Worm (Caenorhabditis elegans) whole organism, young adult: ENCODE measurements around the gene icln-1.

Experiments used
- D2030.7 ChIP-seq: fragments of 200-800 bp; sonication (Bioruptor generic); IDR thresholded peaks from 2 replicates; pipeline ENCODE4 v1.3.6; 2022; ENCODE audit warnings: missing genetic modification reagents, missing genetic modification characterization, missing compliant biosample characterization
- F33H1.4 ChIP-seq: fragments of 200-800 bp; sonication (Bioruptor generic); IDR thresholded peaks from 2 replicates; pipeline ENCODE4 v1.3.6; 2022; ENCODE audit warnings: missing genetic modification reagents, missing genetic modification characterization, missing compliant biosample characterization
- F39B2.1 ChIP-seq: fragments of 200-800 bp; sonication (Bioruptor generic); IDR thresholded peaks from 2 replicates; pipeline ENCODE4 v1.3.6; 2022; ENCODE audit warnings: missing genetic modification reagents, missing genetic modification characterization, missing compliant biosample characterization
- F52B5.7 ChIP-seq: sonication (generic microtip); optimal IDR thresholded peaks from 2 replicates; lab custom pipeline; 2016; ENCODE audit warnings: mild to moderate bottlenecking, missing genetic modification characterization, missing compliant biosample characterization
- F55B11.4 ChIP-seq: sonication (generic microtip); optimal IDR thresholded peaks from 2 replicates; lab custom pipeline; 2016; ENCODE audit warnings: missing compliant biosample characterization, missing genetic modification characterization, borderline replicate concordance; ENCODE audit not compliant: insufficient read depth
- K12H6.12 ChIP-seq: fragments of 200-800 bp; sonication (Bioruptor generic); optimal IDR thresholded peaks from 2 replicates; lab custom pipeline; 2018; ENCODE audit warnings: mild to moderate bottlenecking, missing genetic modification characterization, missing compliant biosample characterization
- T26A5.8 ChIP-seq: sonication (generic microtip); optimal IDR thresholded peaks from 2 replicates; lab custom pipeline; 2016; ENCODE audit warnings: missing genetic modification characterization, missing compliant biosample characterization
- Y67H2A.10 ChIP-seq: fragments of 200-800 bp; sonication (Bioruptor generic); conservative IDR thresholded peaks from 2 replicates; pipeline ENCODE4 v1.3.6; 2022; ENCODE audit warnings: missing genetic modification reagents, missing genetic modification characterization, missing compliant biosample characterization
- ZK185.1 ChIP-seq: sonication (generic microtip); optimal IDR thresholded peaks from 2 replicates; lab custom pipeline; 2016; ENCODE audit warnings: mild to moderate bottlenecking, missing genetic modification characterization, missing compliant biosample characterization; ENCODE audit not compliant: poor library complexity, severe bottlenecking
- akir-1 ChIP-seq: fragments of 200-800 bp; sonication (Bioruptor generic); optimal IDR thresholded peaks from 2 replicates; lab custom pipeline; 2018; ENCODE audit warnings: mild to moderate bottlenecking, missing genetic modification characterization, moderate library complexity, missing compliant biosample characterization
- ama-1 ChIP-seq, 3 experiments: fragments of 150-350 bp in 1 of 3; sonication (generic microtip) in 2 of 3; optimal IDR thresholded peaks; 2 replicates each; lab custom pipeline; 2014 to 2018; ENCODE audit warnings: missing biosample characterization in 2 of 3, missing genetic modification characterization in 2 of 3, missing genetic modification reagents in 2 of 3
- aptf-3 ChIP-seq: fragments of 200-800 bp; sonication (Bioruptor generic); IDR thresholded peaks from 2 replicates; pipeline ENCODE4 v1.3.6; 2022; ENCODE audit warnings: missing genetic modification characterization, missing compliant biosample characterization
- atf-7 ChIP-seq: sonication (generic microtip); optimal IDR thresholded peaks from 2 replicates; lab custom pipeline; 2017; ENCODE audit warnings: mild to moderate bottlenecking, missing genetic modification characterization, missing compliant biosample characterization
- attf-3 ChIP-seq: fragments of 200-800 bp; sonication (Bioruptor generic); conservative IDR thresholded peaks from 2 replicates; pipeline ENCODE4 v1.3.6; 2022; ENCODE audit warnings: missing genetic modification reagents, missing genetic modification characterization, missing compliant biosample characterization
- attf-6 ChIP-seq: fragments of 200-800 bp; sonication (Bioruptor generic); IDR thresholded peaks from 2 replicates; pipeline ENCODE4 v1.3.6; 2022; ENCODE audit warnings: missing genetic modification reagents, missing genetic modification characterization, missing compliant biosample characterization
- bed-2 ChIP-seq: fragments of 200-800 bp; sonication (Bioruptor generic); IDR thresholded peaks from 2 replicates; pipeline ENCODE4 v1.3.6; 2022; ENCODE audit warnings: missing genetic modification reagents, missing genetic modification characterization, missing compliant biosample characterization
- ceh-27 ChIP-seq: fragments of 200-800 bp; sonication (Bioruptor generic); optimal IDR thresholded peaks from 2 replicates; lab custom pipeline; 2018; ENCODE audit warnings: mild to moderate bottlenecking, missing genetic modification characterization, moderate library complexity, missing compliant biosample characterization
- chd-7 ChIP-seq: sonication (generic microtip); optimal IDR thresholded peaks from 2 replicates; lab custom pipeline; 2016; ENCODE audit warnings: mild to moderate bottlenecking, missing genetic modification characterization, moderate library complexity, missing compliant biosample characterization
- dpff-1 ChIP-seq: sonication (generic microtip); optimal IDR thresholded peaks from 2 replicates; lab custom pipeline; 2017; ENCODE audit warnings: mild to moderate bottlenecking, missing genetic modification characterization, missing compliant biosample characterization
- egl-18 ChIP-seq: fragments of 200-800 bp; sonication (Bioruptor generic); IDR thresholded peaks from 2 replicates; pipeline ENCODE4 v1.3.6; 2022; ENCODE audit warnings: missing genetic modification reagents, missing genetic modification characterization, missing compliant biosample characterization
- egl-44 ChIP-seq: fragments of 200-800 bp; sonication (Bioruptor generic); IDR thresholded peaks from 2 replicates; pipeline ENCODE4 v1.3.6; 2022; ENCODE audit warnings: missing genetic modification reagents, missing genetic modification characterization, missing compliant biosample characterization
- egrh-3 ChIP-seq: fragments of 200-800 bp; sonication (Bioruptor generic); IDR thresholded peaks from 2 replicates; pipeline ENCODE4 v1.3.6; 2022; ENCODE audit warnings: missing genetic modification reagents, missing genetic modification characterization, missing compliant biosample characterization
- fkh-3 ChIP-seq: sonication (generic microtip); optimal IDR thresholded peaks from 2 replicates; lab custom pipeline; 2016; ENCODE audit warnings: mild to moderate bottlenecking, missing genetic modification characterization, missing compliant biosample characterization
- gei-17 ChIP-seq: fragments of 200-800 bp; sonication (Bioruptor generic); optimal IDR thresholded peaks from 2 replicates; lab custom pipeline; 2018; ENCODE audit warnings: mild to moderate bottlenecking, missing genetic modification characterization, missing compliant biosample characterization
- him-1 ChIP-seq: sonication (generic microtip); optimal IDR thresholded peaks from 2 replicates; lab custom pipeline; 2016; ENCODE audit warnings: missing genotype, missing genetic modification reagents, missing genetic modification characterization, missing compliant biosample characterization
- hmg-1.2 ChIP-seq: fragments of 200-800 bp; sonication (Bioruptor generic); IDR thresholded peaks from 2 replicates; pipeline ENCODE4 v1.3.6; 2022; ENCODE audit warnings: missing genetic modification reagents, missing genetic modification characterization, missing compliant biosample characterization
- let-607 ChIP-seq, 2 experiments: fragments of 200-800 bp in 1 of 2; sonication (Bioruptor generic) in 1 of 2; sonication (generic microtip) in 1 of 2; optimal IDR thresholded peaks; 2 replicates each; lab custom pipeline; 2016 to 2018; ENCODE audit warnings: mild to moderate bottlenecking in 2 of 2, missing compliant biosample characterization in 2 of 2, missing genetic modification characterization in 2 of 2, moderate library complexity in 2 of 2, missing genotype in 1 of 2
- lin-26 ChIP-seq: fragments of 200-800 bp; sonication (Bioruptor generic); IDR thresholded peaks from 2 replicates; pipeline ENCODE4 v1.3.6; 2022; ENCODE audit warnings: missing genetic modification reagents, missing genetic modification characterization, missing compliant biosample characterization
- lir-1 ChIP-seq: fragments of 200-800 bp; sonication (Bioruptor generic); conservative IDR thresholded peaks from 2 replicates; pipeline ENCODE4 v1.3.6; 2022; ENCODE audit warnings: missing genetic modification reagents, missing genetic modification characterization, missing compliant biosample characterization
- mcd-1 ChIP-seq: fragments of 200-800 bp; sonication (Bioruptor generic); IDR thresholded peaks from 2 replicates; pipeline ENCODE4 v1.3.6; 2022; ENCODE audit warnings: missing genetic modification reagents, missing genetic modification characterization, missing compliant biosample characterization
- mxl-1 ChIP-seq: sonication (generic microtip); optimal IDR thresholded peaks from 2 replicates; lab custom pipeline; 2016; ENCODE audit warnings: missing genetic modification characterization, missing compliant biosample characterization
- nfya-2 ChIP-seq: fragments of 200-800 bp; sonication (Bioruptor generic); IDR thresholded peaks from 2 replicates; pipeline ENCODE4 v1.3.6; 2022; ENCODE audit warnings: missing genetic modification reagents, missing genetic modification characterization, missing compliant biosample characterization
- nfyb-1 ChIP-seq: fragments of 200-800 bp; sonication (Bioruptor generic); IDR thresholded peaks from 2 replicates; pipeline ENCODE4 v1.3.6; 2022; ENCODE audit warnings: missing genetic modification reagents, missing genetic modification characterization, missing compliant biosample characterization
- nhr-80 ChIP-seq: sonication (generic microtip); optimal IDR thresholded peaks from 2 replicates; lab custom pipeline; 2016; ENCODE audit warnings: missing genetic modification characterization, missing compliant biosample characterization
- pbrm-1 ChIP-seq: fragments of 200-800 bp; sonication (Bioruptor generic); IDR thresholded peaks from 2 replicates; pipeline ENCODE4 v1.3.6; 2022; ENCODE audit warnings: missing genetic modification reagents, missing genetic modification characterization, missing compliant biosample characterization
- rec-8 ChIP-seq, 2 experiments: sonication (generic microtip); optimal IDR thresholded peaks; 2 replicates each; lab custom pipeline; 2016; ENCODE audit warnings: mild to moderate bottlenecking in 2 of 2, missing genetic modification characterization in 2 of 2, missing genetic modification reagents in 2 of 2, missing genotype in 2 of 2, missing biosample characterization in 1 of 2, missing compliant biosample characterization in 1 of 2, moderate library complexity in 1 of 2
- repo-1 ChIP-seq: sonication (generic microtip); optimal IDR thresholded peaks from 2 replicates; lab custom pipeline; 2017; ENCODE audit warnings: mild to moderate bottlenecking, missing genetic modification characterization, missing compliant biosample characterization
- sdz-38 ChIP-seq: sonication (generic microtip); optimal IDR thresholded peaks from 2 replicates; lab custom pipeline; 2016; ENCODE audit warnings: missing genotype, missing genetic modification characterization, missing compliant biosample characterization
- snpc-4 ChIP-seq, 5 experiments: fragments of 150-350 bp in 1 of 5; sonication (generic microtip) in 4 of 5; optimal IDR thresholded peaks; 2 replicates each; lab custom pipeline; 2014 to 2018; ENCODE audit warnings: missing genetic modification characterization in 5 of 5, missing biosample characterization in 3 of 5, antibody characterized with exemption in 2 of 5, mild to moderate bottlenecking in 2 of 5, missing compliant biosample characterization in 2 of 5, missing genotype in 2 of 5, moderate library complexity in 2 of 5, missing genetic modification reagents in 1 of 5
- tbx-9 ChIP-seq: sonication (generic microtip); optimal IDR thresholded peaks from 2 replicates; lab custom pipeline; 2016; ENCODE audit warnings: borderline replicate concordance, missing genetic modification characterization, inconsistent platforms, missing compliant biosample characterization
- zim-3 ChIP-seq: sonication (generic microtip); optimal IDR thresholded peaks from 2 replicates; lab custom pipeline; 2017; ENCODE audit warnings: mild to moderate bottlenecking, missing genetic modification characterization, moderate library complexity, missing compliant biosample characterization
- ztf-18 ChIP-seq: sonication (generic microtip); optimal IDR thresholded peaks from 2 replicates; lab custom pipeline; 2016; ENCODE audit warnings: missing genotype, mild to moderate bottlenecking, missing genetic modification characterization, missing compliant biosample characterization
- ztf-28 ChIP-seq: fragments of 200-800 bp; sonication (Bioruptor generic); IDR thresholded peaks from 2 replicates; pipeline ENCODE4 v1.3.6; 2022; ENCODE audit warnings: missing genetic modification reagents, missing genetic modification characterization, missing compliant biosample characterization

Gene icln-1

ce11 chrIV:9079330-9079729 is 16.1 kb downstream of the icln-1 start:
- TF ChIP-seq hmg-1.2 (GFP tag; lab: Robert Waterston, UW) (peak; percentile 38; the same call in 1 of the 2 replicates), egl-44 (GFP tag; lab: Robert Waterston, UW) (no peak)

ce11 chrIV:9078469-9078868 is 17.0 kb downstream of the icln-1 start, which contains the start of gene mans-4:
TSS of gene mans-4 (minus strand) at chrIV:9078569.
- TF ChIP-seq mxl-1 (tag; lab: Kevin White, UChicago) (no peak), repo-1 (tag; lab: Kevin White, UChicago) (no peak), bed-2 (GFP tag; lab: Robert Waterston, UW) (no peak), nhr-80 (no peak), fkh-3 (tag; lab: Kevin White, UChicago) (no peak), akir-1 (no peak), ztf-18 (tag; lab: Kevin White, UChicago) (no peak), sdz-38 (no peak), gei-17 (GFP tag; lab: Kevin White, UChicago) (no peak), rec-8 (tag; optimal IDR thresholded peaks at IDR 0.05; lab: Kevin White, UChicago) (no peak)

ce11 chrIV:9074244-9074723 is 21.2 kb downstream of the icln-1 start, which contains the start of gene mppb-1:
TSS of gene mppb-1 (plus strand) at chrIV:9074673.
- TF ChIP-seq egl-18 (GFP tag; lab: Robert Waterston, UW) (no peak), let-607 (tag; optimal IDR thresholded peaks at IDR 0.05; lab: Kevin White, UChicago) (peak in 1 of 2 experiments; percentile 59), F33H1.4 (GFP tag; lab: Robert Waterston, UW) (peak; percentile 58), F39B2.1 (GFP tag; lab: Robert Waterston, UW) (no peak), nfyb-1 (GFP tag; lab: Robert Waterston, UW) (0 out of 2 replicates have a peak, but pooled peaks have one; percentile 39), egrh-3 (GFP tag; lab: Robert Waterston, UW) (no peak), ztf-28 (peak; percentile 89), pbrm-1 (GFP tag; lab: Robert Waterston, UW) (peak; percentile 64), attf-6 (0 out of 2 replicates have a peak, but pooled peaks have one; percentile 23), hmg-1.2 (GFP tag; lab: Robert Waterston, UW) (peak; percentile 25; the same call in 1 of the 2 replicates), K12H6.12 (tag; lab: Kevin White, UChicago) (peak; percentile 57), ZK185.1 (peak; percentile 96), ama-1 (optimal IDR thresholded peaks at IDR 0.05; lab: Kevin White, UChicago) (no peak), ama-1 (GFP tag; optimal IDR thresholded peaks at IDR 0.05; lab: Kevin White, UChicago) (no peak), mcd-1 (GFP tag; lab: Robert Waterston, UW) (peak; percentile 72), F55B11.4 (tag; lab: Kevin White, UChicago) (no peak), fkh-3 (tag; lab: Kevin White, UChicago) (no peak), akir-1 (peak; percentile 46), tbx-9 (tag; lab: Kevin White, UChicago) (no peak), nfya-2 (GFP tag; lab: Robert Waterston, UW) (no peak), gei-17 (GFP tag; lab: Kevin White, UChicago) (no peak), D2030.7 (GFP tag; lab: Robert Waterston, UW) (peak; percentile 40; the same call in 1 of the 2 replicates), lin-26 (GFP tag; lab: Robert Waterston, UW) (no peak), attf-3 (peak; percentile 75), lir-1 (GFP tag; lab: Robert Waterston, UW) (peak; percentile 82), Y67H2A.10 (peak; percentile 13; the same call in 1 of the 2 replicates), F52B5.7 (tag; lab: Kevin White, UChicago) (peak; percentile 33), dpff-1 (tag; lab: Kevin White, UChicago) (no peak), snpc-4 (GFP tag; optimal IDR thresholded peaks at IDR 0.05; lab: Kevin White, UChicago) (peak; percentile 2), snpc-4 (tag; optimal IDR thresholded peaks at IDR 0.05; lab: Kevin White, UChicago) (peak; percentile 8 to 52 (median 36)), chd-7 (tag; lab: Kevin White, UChicago) (peak; percentile 39), him-1 (tag; lab: Kevin White, UChicago) (no peak), T26A5.8 (tag; lab: Kevin White, UChicago) (no peak), zim-3 (tag; lab: Kevin White, UChicago) (peak; percentile 44), atf-7 (tag; lab: Kevin White, UChicago) (peak; percentile 28), aptf-3 (no peak), ceh-27 (GFP tag; lab: Kevin White, UChicago) (peak; percentile 84)
